Worm (Caenorhabditis elegans) whole organism, L4/young adult: ENCODE results near the gene Y57A10A.31.

ENCODE experiments used
- W03F9.2 ChIP-seq: fragments of 150-350 bp; optimal IDR thresholded peaks from 2 replicates; lab custom pipeline; 2014; ENCODE audit warnings: missing biosample characterization, missing genetic modification characterization
- dao-5 ChIP-seq: sonication (generic microtip); optimal IDR thresholded peaks from 2 replicates; lab custom pipeline; 2016; ENCODE audit warnings: missing genotype, missing genetic modification characterization, moderate library complexity, missing compliant biosample characterization
- him-1 ChIP-seq: sonication (generic microtip); optimal IDR thresholded peaks from 2 replicates; lab custom pipeline; 2016; ENCODE audit warnings: missing genotype, missing genetic modification reagents, missing genetic modification characterization, missing compliant biosample characterization

DNA sequence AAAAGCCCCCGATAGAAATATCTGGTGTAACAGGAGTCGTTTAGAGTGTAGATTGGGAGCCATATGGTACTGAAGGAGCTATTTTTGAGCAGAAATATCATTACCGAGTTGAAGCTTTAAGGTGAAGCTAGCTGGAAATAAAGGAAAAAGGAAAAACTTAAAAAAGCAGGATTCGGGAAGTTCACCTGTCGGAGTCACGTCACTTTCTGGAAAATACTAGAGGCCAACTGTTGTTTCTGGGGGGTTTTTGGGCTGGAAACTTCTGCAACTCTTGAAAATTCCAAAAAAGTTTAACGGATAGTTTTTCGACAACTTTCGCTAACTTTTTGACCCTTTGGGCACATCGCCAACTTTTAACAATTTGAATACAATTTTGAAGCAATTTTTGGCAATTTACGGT, 34.1 kb downstream of the Y57A10A.31 start, which contains the start of gene sre-53:
- TF ChIP-seq him-1 (tag; lab: Kevin White, UChicago) = no peak
- no peak for TF ChIP-seq W03F9.2 (tag; lab: Kevin White, UChicago)
- no peak for TF ChIP-seq dao-5 (tag; lab: Kevin White, UChicago)
